Fruit fly (Drosophila melanogaster) whole organism, prepupa: Measurements from ENCODE around the gene Gcn2.
A peak's percentile ranks its signal among the peaks of the same experiment; 100 is the strongest.

Source experiments
- Blimp-1 ChIP-seq: fragments of 200-800 bp; sonication (Bioruptor generic); optimal IDR thresholded peaks from 3 replicates; lab custom pipeline; 2017; ENCODE audit warnings: missing biosample characterization, missing genetic modification characterization, mild to moderate bottlenecking, moderate library complexity, missing genetic modification reagents
- CG10631 ChIP-seq: fragments of 200-800 bp; sonication (Bioruptor generic); optimal IDR thresholded peaks from 2 replicates; lab custom pipeline; 2016; ENCODE audit warnings: missing biosample characterization, missing genetic modification characterization
- CG10669 ChIP-seq: fragments of 200-800 bp; sonication (Bioruptor generic); optimal IDR thresholded peaks from 3 replicates; lab custom pipeline; 2018; ENCODE audit warnings: missing biosample characterization, mild to moderate bottlenecking, missing genetic modification characterization, moderate library complexity
- CG11294 ChIP-seq: fragments of 200-800 bp; sonication (Bioruptor generic); IDR thresholded peaks from 2 replicates; pipeline ENCODE4 v1.3.6; 2022; ENCODE audit warnings: missing biosample characterization, missing genetic modification characterization
- CG11762 ChIP-seq: fragments of 200-800 bp; sonication (Bioruptor generic); optimal IDR thresholded peaks from 3 replicates; lab custom pipeline; 2016; ENCODE audit warnings: missing biosample characterization, missing genetic modification characterization; ENCODE audit not compliant: insufficient read depth
- CG11902 ChIP-seq: fragments of 200-800 bp; sonication (Bioruptor generic); optimal IDR thresholded peaks from 3 replicates; lab custom pipeline; 2016; ENCODE audit warnings: missing biosample characterization, missing genetic modification characterization
- CG1621 ChIP-seq: fragments of 200-800 bp; sonication (Bioruptor generic); optimal IDR thresholded peaks from 3 replicates; lab custom pipeline; 2018; ENCODE audit warnings: missing biosample characterization, mild to moderate bottlenecking, missing genetic modification characterization
- CG16779 ChIP-seq: fragments of 200-800 bp; sonication (Bioruptor generic); optimal IDR thresholded peaks from 3 replicates; lab custom pipeline; 2017; ENCODE audit warnings: missing biosample characterization, mild to moderate bottlenecking, missing genetic modification characterization
- CG3032 ChIP-seq: fragments of 200-800 bp; optimal IDR thresholded peaks from 2 replicates; lab custom pipeline; 2019; ENCODE audit warnings: missing biosample characterization, mild to moderate bottlenecking, missing genetic modification characterization, moderate library complexity
- CG31627 ChIP-seq: fragments of 200-800 bp; sonication (Bioruptor generic); optimal IDR thresholded peaks from 3 replicates; lab custom pipeline; 2016; ENCODE audit warnings: missing biosample characterization, missing genetic modification characterization
- CG34406 ChIP-seq: fragments of 200-800 bp; sonication (Bioruptor generic); optimal IDR thresholded peaks from 3 replicates; lab custom pipeline; 2016; ENCODE audit warnings: missing biosample characterization, missing genetic modification characterization
- CG3919 ChIP-seq: fragments of 200-800 bp; sonication (Bioruptor generic); optimal IDR thresholded peaks from 3 replicates; lab custom pipeline; 2016; ENCODE audit warnings: missing biosample characterization, missing genetic modification characterization
- CG4318 ChIP-seq: fragments of 200-800 bp; sonication (Bioruptor generic); optimal IDR thresholded peaks from 3 replicates; lab custom pipeline; 2017; ENCODE audit warnings: missing biosample characterization, mild to moderate bottlenecking, missing genetic modification characterization
- CG6163 ChIP-seq: fragments of 200-800 bp; sonication (Bioruptor generic); IDR thresholded peaks from 3 replicates; pipeline ENCODE4 v1.3.6; 2022; ENCODE audit warnings: missing biosample characterization, missing genetic modification characterization
- CG6276 ChIP-seq: fragments of 200-800 bp; sonication (Bioruptor generic); optimal IDR thresholded peaks from 2 replicates; lab custom pipeline; 2017; ENCODE audit warnings: missing biosample characterization, mild to moderate bottlenecking, missing genetic modification characterization
- CG6792 ChIP-seq: fragments of 200-800 bp; sonication (Bioruptor generic); optimal IDR thresholded peaks from 3 replicates; lab custom pipeline; 2016; ENCODE audit warnings: missing biosample characterization, missing genetic modification characterization
- CG6808 ChIP-seq: fragments of 200-800 bp; sonication (Bioruptor generic); optimal IDR thresholded peaks from 3 replicates; lab custom pipeline; 2017; ENCODE audit warnings: missing biosample characterization, missing genetic modification characterization, mild to moderate bottlenecking, moderate library complexity, missing genetic modification reagents
- CG6854 ChIP-seq: fragments of 200-800 bp; sonication (Bioruptor generic); optimal IDR thresholded peaks from 2 replicates; lab custom pipeline; 2017; ENCODE audit warnings: missing biosample characterization, mild to moderate bottlenecking, missing genetic modification characterization
- CG7368 ChIP-seq: fragments of 200-800 bp; sonication (Bioruptor generic); optimal IDR thresholded peaks from 3 replicates; lab custom pipeline; 2016; ENCODE audit warnings: missing biosample characterization, missing genetic modification characterization
- CG8119 ChIP-seq: fragments of 200-800 bp; sonication (Bioruptor generic); IDR thresholded peaks from 3 replicates; pipeline ENCODE4 v1.3.6; 2022; ENCODE audit warnings: missing biosample characterization, missing genetic modification characterization
- CG8319 ChIP-seq: fragments of 200-800 bp; sonication (Bioruptor generic); optimal IDR thresholded peaks from 3 replicates; lab custom pipeline; 2016; ENCODE audit warnings: missing biosample characterization, missing genetic modification characterization
- CG8632 ChIP-seq: fragments of 200-800 bp; sonication (Bioruptor generic); optimal IDR thresholded peaks from 3 replicates; lab custom pipeline; 2016; ENCODE audit warnings: missing biosample characterization, missing genetic modification characterization
- CG9139 ChIP-seq: fragments of 200-800 bp; sonication (Bioruptor generic); optimal IDR thresholded peaks from 3 replicates; lab custom pipeline; 2017; ENCODE audit warnings: missing biosample characterization, mild to moderate bottlenecking, missing genetic modification characterization
- Eip75B ChIP-seq: fragments of 200-800 bp; sonication (Bioruptor generic); optimal IDR thresholded peaks from 3 replicates; lab custom pipeline; 2016; ENCODE audit warnings: missing biosample characterization, missing genetic modification characterization
- Eip93F ChIP-seq: fragments of 200-800 bp; sonication (Bioruptor generic); optimal IDR thresholded peaks from 2 replicates; lab custom pipeline; 2016; ENCODE audit warnings: missing biosample characterization, mild to moderate bottlenecking, missing genetic modification characterization
- Ets21C ChIP-seq: fragments of 200-800 bp; sonication (Bioruptor generic); optimal IDR thresholded peaks from 3 replicates; lab custom pipeline; 2016; ENCODE audit warnings: missing biosample characterization, missing genetic modification characterization
- Gug ChIP-seq: fragments of 200-800 bp; sonication (Bioruptor generic); IDR thresholded peaks from 2 replicates; pipeline ENCODE4 v1.3.6; 2022; ENCODE audit warnings: missing biosample characterization, missing genetic modification characterization
- Hr38 ChIP-seq: sonication (Bioruptor generic); optimal IDR thresholded peaks from 2 replicates; lab custom pipeline; 2016; ENCODE audit warnings: missing biosample characterization, missing genetic modification characterization
- Hr39 ChIP-seq: fragments of 200-800 bp; sonication (Bioruptor generic); optimal IDR thresholded peaks from 2 replicates; lab custom pipeline; 2016; ENCODE audit warnings: missing biosample characterization, missing genetic modification characterization
- Lpt ChIP-seq: fragments of 200-800 bp; sonication (Bioruptor generic); optimal IDR thresholded peaks from 3 replicates; lab custom pipeline; 2016; ENCODE audit warnings: missing biosample characterization, missing genetic modification characterization
- Met ChIP-seq: fragments of 200-800 bp; sonication (Bioruptor generic); optimal IDR thresholded peaks from 3 replicates; lab custom pipeline; 2016; ENCODE audit warnings: missing biosample characterization, missing genetic modification characterization
- OdsH ChIP-seq: fragments of 200-800 bp; sonication (Bioruptor generic); optimal IDR thresholded peaks from 3 replicates; lab custom pipeline; 2016; ENCODE audit warnings: missing biosample characterization, missing genetic modification characterization
- Smox ChIP-seq: fragments of 200-800 bp; sonication (Bioruptor generic); optimal IDR thresholded peaks from 3 replicates; lab custom pipeline; 2016; ENCODE audit warnings: missing biosample characterization, missing genetic modification characterization
- Sox102F ChIP-seq: fragments of 200-800 bp; sonication (Bioruptor generic); optimal IDR thresholded peaks from 2 replicates; lab custom pipeline; 2016; ENCODE audit warnings: missing biosample characterization, mild to moderate bottlenecking, missing genetic modification characterization
- Sox14 ChIP-seq: fragments of 200-800 bp; sonication (Bioruptor generic); optimal IDR thresholded peaks from 3 replicates; lab custom pipeline; 2016; ENCODE audit warnings: missing biosample characterization, missing genetic modification characterization
- achi ChIP-seq: fragments of 200-800 bp; sonication (Bioruptor generic); optimal IDR thresholded peaks from 3 replicates; lab custom pipeline; 2016; ENCODE audit warnings: missing biosample characterization, missing genetic modification characterization
- acj6 ChIP-seq: fragments of 200-800 bp; sonication (Bioruptor generic); optimal IDR thresholded peaks from 3 replicates; lab custom pipeline; 2016; ENCODE audit warnings: missing biosample characterization, missing genetic modification characterization
- cyc ChIP-seq: fragments of 200-800 bp; sonication (Bioruptor generic); optimal IDR thresholded peaks from 3 replicates; lab custom pipeline; 2016; ENCODE audit warnings: missing biosample characterization, missing genetic modification characterization
- dsx ChIP-seq: fragments of 200-800 bp; optimal IDR thresholded peaks from 3 replicates; lab custom pipeline; 2019; ENCODE audit warnings: missing biosample characterization, mild to moderate bottlenecking, missing genetic modification characterization, moderate library complexity; ENCODE audit not compliant: poor library complexity, severe bottlenecking
- eg ChIP-seq: fragments of 200-800 bp; sonication (Bioruptor generic); IDR thresholded peaks from 3 replicates; pipeline ENCODE4 v1.3.6; 2022; ENCODE audit warnings: missing biosample characterization, missing genetic modification characterization
- esn ChIP-seq: fragments of 200-800 bp; sonication (Bioruptor generic); optimal IDR thresholded peaks from 2 replicates; lab custom pipeline; 2016; ENCODE audit warnings: missing biosample characterization, mild to moderate bottlenecking, missing genetic modification characterization, moderate library complexity
- fkh ChIP-seq: fragments of 200-800 bp; sonication (Bioruptor generic); optimal IDR thresholded peaks from 3 replicates; lab custom pipeline; 2017; ENCODE audit warnings: missing biosample characterization, mild to moderate bottlenecking, missing genetic modification characterization, moderate library complexity
- net ChIP-seq: fragments of 200-800 bp; sonication (Bioruptor generic); optimal IDR thresholded peaks from 3 replicates; lab custom pipeline; 2016; ENCODE audit warnings: missing biosample characterization, missing genetic modification characterization
- pdm3 ChIP-seq: fragments of 200-800 bp; sonication (Bioruptor generic); optimal IDR thresholded peaks from 3 replicates; lab custom pipeline; 2016; ENCODE audit warnings: missing biosample characterization, missing genetic modification characterization
- salr ChIP-seq, 2 experiments: fragments of 200-800 bp; sonication (Bioruptor generic); optimal IDR thresholded peaks; 3 replicates each; lab custom pipeline; 2016 to 2018; ENCODE audit warnings: missing biosample characterization in 2 of 2, missing genetic modification characterization in 2 of 2, mild to moderate bottlenecking in 1 of 2
- spab ChIP-seq: fragments of 200-800 bp; sonication (Bioruptor generic); optimal IDR thresholded peaks from 2 replicates; lab custom pipeline; 2017; ENCODE audit warnings: missing biosample characterization, mild to moderate bottlenecking, missing genetic modification characterization, missing genetic modification reagents
- ss ChIP-seq, 2 experiments: fragments of 200-800 bp; sonication (Bioruptor generic); optimal IDR thresholded peaks; 2 replicates in 1 of 2; 3 replicates in 1 of 2; lab custom pipeline; 2017 to 2018; ENCODE audit warnings: mild to moderate bottlenecking in 2 of 2, missing biosample characterization in 2 of 2, missing genetic modification characterization in 2 of 2, moderate library complexity in 1 of 2
- svp ChIP-seq: fragments of 200-800 bp; sonication (Bioruptor generic); peaks from one replicate; lab custom pipeline; 2016; ENCODE audit warnings: missing biosample characterization, missing genetic modification characterization
- topi ChIP-seq: fragments of 200-800 bp; sonication (Bioruptor generic); optimal IDR thresholded peaks from 3 replicates; lab custom pipeline; 2016; ENCODE audit warnings: missing biosample characterization, missing genetic modification characterization

Gcn2 gene

dm6 chr3R:31421995-31422394, 26.5 kb downstream of the Gcn2 start (continued):
- no peak for TF ChIP-seq CG7368
- no peak for TF ChIP-seq Sox14 (GFP tag; lab: Kevin White, UChicago)
- TF ChIP-seq CG10669 (GFP tag; lab: Kevin White, UChicago): peak; percentile 11
- TF ChIP-seq CG8632 (GFP tag; lab: Kevin White, UChicago): peak; percentile 26
- TF ChIP-seq topi (GFP tag; lab: Kevin White, UChicago): no peak
- TF ChIP-seq Smox (GFP tag; lab: Kevin White, UChicago): peak; percentile 23
- TF ChIP-seq CG34406 (GFP tag; lab: Kevin White, UChicago): peak; percentile 6
- TF ChIP-seq CG6163 (GFP tag; lab: Robert Waterston, UW): no peak
- TF ChIP-seq pdm3 (GFP tag; lab: Kevin White, UChicago): peak; percentile 4
- TF ChIP-seq acj6: peak; percentile 31

- peak; percentile 76 for TF ChIP-seq Hr39 (GFP tag; lab: Kevin White, UChicago)
- peak; percentile 44 for TF ChIP-seq esn (GFP tag; lab: Kevin White, UChicago)
- no peak for TF ChIP-seq CG6792 (GFP tag; lab: Kevin White, UChicago)
- TF ChIP-seq achi (GFP tag; lab: Kevin White, UChicago): peak; percentile 40
- no peak for TF ChIP-seq CG6854
- peak in 1 of 2 experiments; percentile 32 for TF ChIP-seq ss (GFP tag; optimal IDR thresholded peaks at IDR 0.05; lab: Kevin White, UChicago)
- no peak for TF ChIP-seq CG16779 (tag; lab: Kevin White, UChicago)
- peak; percentile 22 for TF ChIP-seq CG4318 (GFP tag; lab: Kevin White, UChicago)
- no peak for TF ChIP-seq Eip93F
- TF ChIP-seq CG34406 (GFP tag; lab: Kevin White, UChicago): peak; percentile 20
- peak; percentile 58 for TF ChIP-seq Met (GFP tag; lab: Kevin White, UChicago)
- no peak for TF ChIP-seq net
- TF ChIP-seq Sox102F (GFP tag; lab: Kevin White, UChicago): peak; percentile 69
- peak; percentile 22 for TF ChIP-seq CG8632 (GFP tag; lab: Kevin White, UChicago)
- peak; percentile 58; the same call in 2 of the 3 replicates for TF ChIP-seq CG8119 (GFP tag; lab: Robert Waterston, UW)
- no peak for TF ChIP-seq Eip75B (GFP tag; lab: Kevin White, UChicago)
- TF ChIP-seq salr (GFP tag; optimal IDR thresholded peaks at IDR 0.05; lab: Kevin White, UChicago): peak in 1 of 2 experiments; percentile 23
- peak; percentile 68 for TF ChIP-seq cyc (GFP tag; lab: Kevin White, UChicago)
- TF ChIP-seq CG6276 (GFP tag; lab: Kevin White, UChicago): no peak
- TF ChIP-seq fkh (GFP tag; lab: Kevin White, UChicago): no peak
- peak; percentile 3 for TF ChIP-seq spab (GFP tag; lab: Kevin White, UChicago)
- TF ChIP-seq CG1621 (tag; lab: Kevin White, UChicago): no peak
- peak; percentile 41 for TF ChIP-seq CG11902
- no peak for TF ChIP-seq CG8319 (GFP tag; lab: Kevin White, UChicago)
- peak; percentile 41 for TF ChIP-seq CG10669 (GFP tag; lab: Kevin White, UChicago)
- TF ChIP-seq CG7368: no peak
- TF ChIP-seq svp (GFP tag; lab: Kevin White, UChicago): peak; percentile 79
- TF ChIP-seq eg (GFP tag; lab: Robert Waterston, UW): peak; percentile 51; the same call in 1 of the 3 replicates
- TF ChIP-seq pdm3 (GFP tag; lab: Kevin White, UChicago): peak; percentile 61
- no peak for TF ChIP-seq CG9139 (GFP tag; lab: Kevin White, UChicago)
- no peak for TF ChIP-seq Hr38
- TF ChIP-seq OdsH (GFP tag; lab: Kevin White, UChicago): peak; percentile 43
- TF ChIP-seq CG10631: no peak
- no peak for TF ChIP-seq Blimp-1 (GFP tag; lab: Kevin White, UChicago)
- TF ChIP-seq Smox (GFP tag; lab: Kevin White, UChicago): peak; percentile 57
- peak; percentile 74 for TF ChIP-seq CG31627 (GFP tag; lab: Kevin White, UChicago)
- TF ChIP-seq Lpt (GFP tag; lab: Kevin White, UChicago): no peak
- no peak for TF ChIP-seq CG11762 (GFP tag; lab: Kevin White, UChicago)
- TF ChIP-seq CG11294: no peak
- peak; percentile 38 for TF ChIP-seq dsx
- TF ChIP-seq acj6: peak; percentile 50
- peak; percentile 27 for TF ChIP-seq Ets21C (GFP tag; lab: Kevin White, UChicago)
- TF ChIP-seq CG3032: peak; percentile 49
- TF ChIP-seq CG3919 (GFP tag; lab: Kevin White, UChicago): peak; percentile 42
- TF ChIP-seq Gug (GFP tag; lab: Robert Waterston, UW): no peak
- no peak for TF ChIP-seq CG6808 (GFP tag; lab: Kevin White, UChicago)
Measured at dm6 chr3R:31424427-31424826, 29.0 kb downstream of the Gcn2 start.
